Worm (Caenorhabditis elegans) whole organism, mixed stage, embryonic: Measurements from ENCODE around the gene col-98.

Experiments
- M03D4.4 ChIP-seq: sonication (generic microtip); optimal IDR thresholded peaks from 2 replicates; lab custom pipeline; 2017; ENCODE audit warnings: mild to moderate bottlenecking, missing genetic modification characterization, missing compliant biosample characterization
- bed-3 ChIP-seq: fragments of 200-800 bp; sonication (Bioruptor generic); optimal IDR thresholded peaks from 3 replicates; lab custom pipeline; 2018; ENCODE audit warnings: mild to moderate bottlenecking, missing genetic modification characterization, moderate library complexity, missing compliant biosample characterization
- blmp-1 ChIP-seq: fragments of 150-350 bp; optimal IDR thresholded peaks from 2 replicates; lab custom pipeline; 2014; ENCODE audit warnings: missing biosample characterization, missing genetic modification characterization
- ceh-39 ChIP-seq: fragments of 150-350 bp; optimal IDR thresholded peaks from 2 replicates; lab custom pipeline; 2014; ENCODE audit warnings: missing biosample characterization, missing genetic modification characterization
- ceh-43 ChIP-seq: fragments of 200-800 bp; sonication (Bioruptor generic); optimal IDR thresholded peaks from 2 replicates; lab custom pipeline; 2018; ENCODE audit warnings: mild to moderate bottlenecking, missing genetic modification characterization, moderate library complexity, missing compliant biosample characterization
- ceh-83 ChIP-seq: fragments of 200-800 bp; sonication (Bioruptor generic); optimal IDR thresholded peaks from 2 replicates; lab custom pipeline; 2018; ENCODE audit warnings: mild to moderate bottlenecking, missing genetic modification characterization, missing compliant biosample characterization
- ces-1 ChIP-seq: fragments of 150-350 bp; optimal IDR thresholded peaks from 2 replicates; lab custom pipeline; 2014; ENCODE audit warnings: missing biosample characterization, missing genetic modification reagents, missing genetic modification characterization
- cnd-1 ChIP-seq: fragments of 200-800 bp; sonication (Bioruptor generic); optimal IDR thresholded peaks from 2 replicates; lab custom pipeline; 2018; ENCODE audit warnings: mild to moderate bottlenecking, missing genetic modification characterization, missing compliant biosample characterization
- drap-1 ChIP-seq: fragments of 200-800 bp; sonication (Bioruptor generic); optimal IDR thresholded peaks from 3 replicates; lab custom pipeline; 2018; ENCODE audit warnings: mild to moderate bottlenecking, missing genetic modification characterization, missing compliant biosample characterization
- elt-3 ChIP-seq: fragments of 150-350 bp; optimal IDR thresholded peaks from 2 replicates; lab custom pipeline; 2014; ENCODE audit warnings: missing biosample characterization, missing genetic modification characterization
- flh-1 ChIP-seq: fragments of 200-800 bp; sonication (Bioruptor generic); optimal IDR thresholded peaks from 2 replicates; lab custom pipeline; 2018; ENCODE audit warnings: mild to moderate bottlenecking, missing genetic modification characterization, moderate library complexity, missing compliant biosample characterization
- hlh-1 ChIP-seq: fragments of 150-350 bp; optimal IDR thresholded peaks from 2 replicates; lab custom pipeline; 2014; ENCODE audit warnings: missing biosample characterization, missing genetic modification reagents, missing genetic modification characterization
- lin-13 ChIP-seq: fragments of 150-350 bp; optimal IDR thresholded peaks from 2 replicates; lab custom pipeline; 2014; ENCODE audit warnings: missing biosample characterization, missing genetic modification characterization
- lin-32 ChIP-seq: fragments of 200-800 bp; sonication (Bioruptor generic); optimal IDR thresholded peaks from 2 replicates; lab custom pipeline; 2018; ENCODE audit warnings: mild to moderate bottlenecking, missing genetic modification characterization, missing compliant biosample characterization
- mab-5 ChIP-seq: fragments of 150-350 bp; optimal IDR thresholded peaks from 2 replicates; lab custom pipeline; 2014; ENCODE audit warnings: missing biosample characterization, missing genetic modification characterization
- mep-1 ChIP-seq: fragments of 150-350 bp; optimal IDR thresholded peaks from 2 replicates; lab custom pipeline; 2017; ENCODE audit warnings: missing biosample characterization, missing genetic modification reagents, missing genetic modification characterization, inconsistent platforms
- mls-2 ChIP-seq: sonication (generic microtip); optimal IDR thresholded peaks from 2 replicates; lab custom pipeline; 2016; ENCODE audit warnings: mild to moderate bottlenecking, missing genetic modification characterization, moderate library complexity, missing compliant biosample characterization
- nhr-12 ChIP-seq: fragments of 150-350 bp; optimal IDR thresholded peaks from 2 replicates; lab custom pipeline; 2014; ENCODE audit warnings: missing biosample characterization, missing genetic modification characterization
- nhr-2 ChIP-seq: fragments of 150-350 bp; optimal IDR thresholded peaks from 2 replicates; lab custom pipeline; 2014; ENCODE audit warnings: missing biosample characterization, missing genetic modification characterization
- nhr-237 ChIP-seq: fragments of 150-350 bp; optimal IDR thresholded peaks from 2 replicates; lab custom pipeline; 2014; ENCODE audit warnings: missing biosample characterization, missing genetic modification characterization
- nhr-28 ChIP-seq: fragments of 150-350 bp; optimal IDR thresholded peaks from 2 replicates; lab custom pipeline; 2014; ENCODE audit warnings: missing biosample characterization, missing genetic modification characterization
- nhr-76 ChIP-seq: sonication (generic microtip); optimal IDR thresholded peaks from 2 replicates; lab custom pipeline; 2017; ENCODE audit warnings: missing biosample characterization, missing genetic modification characterization
- pha-4 ChIP-seq: fragments of 150-350 bp; optimal IDR thresholded peaks from 2 replicates; lab custom pipeline; 2018; ENCODE audit warnings: missing biosample characterization, missing genetic modification reagents, missing genetic modification characterization
- sem-2 ChIP-seq: fragments of 200-800 bp; sonication (Bioruptor generic); optimal IDR thresholded peaks from 2 replicates; lab custom pipeline; 2018; ENCODE audit warnings: mild to moderate bottlenecking, missing genetic modification characterization, missing compliant biosample characterization
- snpc-4 ChIP-seq: fragments of 150-350 bp; optimal IDR thresholded peaks from 2 replicates; lab custom pipeline; 2014; ENCODE audit warnings: missing biosample characterization, missing genetic modification characterization
- sptf-1 ChIP-seq: sonication (generic microtip); optimal IDR thresholded peaks from 2 replicates; lab custom pipeline; 2017; ENCODE audit warnings: mild to moderate bottlenecking, missing genetic modification characterization, moderate library complexity, missing compliant biosample characterization
- tbx-8 ChIP-seq: fragments of 200-800 bp; sonication (Bioruptor generic); optimal IDR thresholded peaks from 2 replicates; lab custom pipeline; 2018; ENCODE audit warnings: mild to moderate bottlenecking, missing genetic modification characterization, moderate library complexity, missing compliant biosample characterization
- unc-120 ChIP-seq: sonication (generic microtip); optimal IDR thresholded peaks from 2 replicates; lab custom pipeline; 2017; ENCODE audit warnings: missing genetic modification characterization, missing compliant biosample characterization; ENCODE audit not compliant: poor library complexity, severe bottlenecking
- unc-39 ChIP-seq: fragments of 150-350 bp; optimal IDR thresholded peaks from 2 replicates; lab custom pipeline; 2014; ENCODE audit warnings: missing biosample characterization, missing genetic modification characterization
- unc-62 ChIP-seq: fragments of 150-350 bp; optimal IDR thresholded peaks from 2 replicates; lab custom pipeline; 2014; ENCODE audit warnings: missing biosample characterization, missing genetic modification reagents, missing genetic modification characterization
- zip-8 ChIP-seq: fragments of 150-350 bp; optimal IDR thresholded peaks from 2 replicates; lab custom pipeline; 2014; ENCODE audit warnings: missing biosample characterization, missing genetic modification characterization
- ztf-11 ChIP-seq: fragments of 150-350 bp; optimal IDR thresholded peaks from 2 replicates; lab custom pipeline; 2014; ENCODE audit warnings: missing biosample characterization, missing genetic modification characterization

col-98 gene

DNA sequence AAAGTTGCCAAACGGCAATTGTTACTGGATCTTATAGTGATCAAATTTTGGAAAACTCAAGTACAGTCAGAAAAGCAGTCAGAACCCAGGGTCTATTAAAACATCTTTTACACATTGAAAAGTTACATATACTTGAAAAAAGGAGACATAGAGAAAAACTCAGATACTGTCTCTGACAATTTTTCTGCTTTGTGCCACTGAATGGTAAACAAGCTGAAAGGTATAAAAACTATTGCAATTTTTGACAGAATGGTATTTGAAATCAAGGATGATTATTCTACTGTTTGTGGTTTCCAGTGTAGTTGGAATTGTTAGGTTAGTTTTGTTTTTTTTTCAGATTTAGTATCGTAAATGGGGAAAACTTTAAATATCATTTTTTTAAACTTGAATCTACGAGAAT, 1.9 kb downstream of the col-98 start, which contains the start of gene cyp-13A11:
TSS of gene cyp-13A11 (plus strand) at position 266 of the 400 bp plus-strand sequence.
- TF ChIP-seq ceh-39 (tag; lab: Kevin White, UChicago) (no peak), ces-1 (GFP tag; lab: Kevin White, UChicago) (no peak), lin-13 (tag; lab: Kevin White, UChicago) (no peak), cnd-1 (tag; lab: Kevin White, UChicago) (no peak), mls-2 (tag; lab: Kevin White, UChicago) (no peak), ceh-83 (GFP tag; lab: Kevin White, UChicago) (no peak), nhr-12 (tag; lab: Kevin White, UChicago) (no peak), M03D4.4 (tag; lab: Kevin White, UChicago) (no peak), blmp-1 (tag; lab: Kevin White, UChicago) (no peak), drap-1 (GFP tag; lab: Kevin White, UChicago) (no peak), nhr-2 (no peak), ztf-11 (tag; lab: Kevin White, UChicago) (no peak), mab-5 (tag; lab: Kevin White, UChicago) (no peak), sem-2 (no peak), zip-8 (tag; lab: Kevin White, UChicago) (no peak), bed-3 (no peak), hlh-1 (tag; lab: Kevin White, UChicago) (no peak), pha-4 (tag; lab: Kevin White, UChicago) (no peak), mep-1 (tag; lab: Kevin White, UChicago) (no peak)
- TF ChIP-seq, all 35 proteins: peak for 0

DNA sequence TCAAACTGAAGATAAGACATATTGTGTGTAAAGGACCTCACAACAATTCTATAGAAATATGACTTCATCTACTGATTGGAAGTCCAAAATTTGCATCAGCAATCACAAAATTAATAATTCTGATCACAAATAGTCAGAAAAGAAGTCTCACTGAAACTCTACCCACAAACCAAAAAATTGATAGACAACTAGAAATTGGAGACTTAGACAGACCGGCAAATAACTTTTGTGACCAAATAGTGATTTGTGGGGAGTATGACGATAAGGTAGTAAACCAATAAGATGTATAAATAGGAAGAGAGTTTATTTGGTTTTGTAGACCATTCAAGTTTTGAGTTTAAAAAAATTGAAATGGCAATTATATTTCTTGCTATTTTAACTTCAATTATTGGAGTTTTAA, 5.5 kb downstream of the col-98 start, which contains the start of gene cyp-13A12:
TSS of gene cyp-13A12 (plus strand) at position 267 of the 400 bp plus-strand sequence.
- TF ChIP-seq elt-3 (tag; lab: Kevin White, UChicago), result no peak
- TF ChIP-seq nhr-12 (tag; lab: Kevin White, UChicago), result no peak
- no peak for TF ChIP-seq ceh-43
- no peak for TF ChIP-seq snpc-4 (tag; lab: Kevin White, UChicago)
- TF ChIP-seq hlh-1 (tag; lab: Kevin White, UChicago), result no peak
- no peak for TF ChIP-seq sem-2
- TF ChIP-seq nhr-28 (tag; lab: Kevin White, UChicago), result no peak
- no peak for TF ChIP-seq zip-8 (tag; lab: Kevin White, UChicago)
- TF ChIP-seq nhr-76, result no peak
- no peak for TF ChIP-seq nhr-237 (tag; lab: Kevin White, UChicago)
- TF ChIP-seq ceh-83 (GFP tag; lab: Kevin White, UChicago), result no peak
- TF ChIP-seq mep-1 (tag; lab: Kevin White, UChicago), result no peak
- no peak for TF ChIP-seq flh-1 (GFP tag; lab: Kevin White, UChicago)
- no peak for TF ChIP-seq mab-5 (tag; lab: Kevin White, UChicago)
- TF ChIP-seq tbx-8, result no peak
- no peak for TF ChIP-seq ces-1 (GFP tag; lab: Kevin White, UChicago)
- TF ChIP-seq lin-32 (GFP tag; lab: Kevin White, UChicago), result no peak

DNA sequence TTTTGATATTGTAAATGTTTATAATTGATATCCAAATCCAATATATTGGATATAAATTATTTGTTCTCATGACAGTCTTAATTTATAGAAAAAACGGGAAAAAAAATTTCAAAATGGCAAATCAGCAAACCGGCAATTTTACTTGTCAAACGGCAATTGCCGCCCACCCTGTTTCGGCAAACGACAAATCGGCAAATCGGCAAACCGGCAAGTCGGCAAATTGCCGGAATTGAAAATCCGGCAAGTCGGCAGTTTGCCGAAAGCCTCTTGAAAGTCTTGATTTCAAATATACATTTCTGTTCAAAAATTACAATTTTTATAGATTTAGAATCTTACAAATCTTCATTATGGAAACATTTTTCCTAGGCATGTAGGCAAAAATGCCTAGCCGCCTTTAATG, 9.1 kb downstream of the col-98 start:
- TF ChIP-seq tbx-8, result no peak

DNA sequence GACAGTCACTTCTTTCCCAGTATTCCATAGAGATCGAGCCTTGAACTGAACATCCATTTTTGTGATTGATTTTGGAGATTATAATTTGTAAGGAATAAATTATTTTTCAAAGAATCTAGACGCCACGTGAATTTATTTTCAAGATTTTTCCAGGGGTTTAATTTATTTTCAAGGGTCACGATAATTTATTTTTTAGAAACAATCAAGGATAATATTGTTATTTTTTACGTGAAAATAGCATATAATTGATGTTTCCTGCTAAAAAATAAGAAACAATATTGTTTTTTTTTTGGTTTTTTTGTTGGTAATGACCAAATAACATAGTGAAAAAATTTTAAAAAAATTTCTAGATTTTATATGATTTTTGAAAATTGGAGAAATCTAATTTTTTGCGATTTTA, 10.8 kb downstream of the col-98 start, which contains the start of gene F14F7.4:
TSS of gene F14F7.4 (minus strand) at position 101 of the 400 bp plus-strand sequence.
- TF ChIP-seq ces-1 (GFP tag; lab: Kevin White, UChicago) (no peak), unc-120 (tag; lab: Kevin White, UChicago) (no peak), flh-1 (GFP tag; lab: Kevin White, UChicago) (no peak), elt-3 (tag; lab: Kevin White, UChicago) (no peak), nhr-28 (tag; lab: Kevin White, UChicago) (no peak), nhr-2 (no peak), M03D4.4 (tag; lab: Kevin White, UChicago) (no peak), nhr-76 (no peak), nhr-237 (tag; lab: Kevin White, UChicago) (no peak), cnd-1 (tag; lab: Kevin White, UChicago) (no peak), tbx-8 (no peak), unc-62 (GFP tag; lab: Kevin White, UChicago) (no peak), unc-39 (tag; lab: Kevin White, UChicago) (no peak), sptf-1 (no peak)

DNA sequence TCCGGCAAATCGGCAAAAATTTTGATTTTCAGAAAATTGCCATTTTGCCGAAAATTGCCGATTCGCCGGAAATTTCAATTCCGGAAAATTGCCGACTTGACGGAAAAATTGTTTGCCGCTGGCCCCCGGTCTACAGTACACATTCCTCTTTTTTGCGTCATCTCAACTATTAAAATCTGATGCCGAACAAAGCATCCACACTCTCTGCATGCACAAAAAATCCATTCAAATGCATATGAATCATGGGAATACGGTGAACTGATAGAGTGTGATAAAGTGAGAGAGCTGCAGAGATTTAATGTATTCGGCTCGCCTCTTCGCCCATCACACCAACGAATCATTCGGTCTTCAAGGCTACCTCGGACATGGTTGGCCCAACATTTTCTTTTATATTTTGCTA, 11.7 kb downstream of the col-98 start, which contains the start of gene F14F7.7:
TSS of gene F14F7.7 (plus strand) at position 354 of the 400 bp plus-strand sequence.
- TF ChIP-seq ceh-83 (GFP tag; lab: Kevin White, UChicago) (no peak), nhr-76 (no peak), elt-3 (tag; lab: Kevin White, UChicago) (no peak), drap-1 (GFP tag; lab: Kevin White, UChicago) (no peak), hlh-1 (tag; lab: Kevin White, UChicago) (no peak), unc-120 (tag; lab: Kevin White, UChicago) (no peak), nhr-237 (tag; lab: Kevin White, UChicago) (no peak), nhr-2 (no peak), nhr-12 (tag; lab: Kevin White, UChicago) (no peak), sptf-1 (no peak), zip-8 (tag; lab: Kevin White, UChicago) (no peak), bed-3 (no peak), tbx-8 (no peak), lin-13 (tag; lab: Kevin White, UChicago) (no peak), sem-2 (no peak), unc-39 (tag; lab: Kevin White, UChicago) (no peak), ceh-43 (no peak)
